Fruit fly (Drosophila melanogaster): Measurements from ENCODE around the gene CG14315.
A peak's percentile ranks its signal among the peaks of the same experiment; 100 is the strongest.

The CG14315 gene

dm6 chr3R:18198518-18199118, 40.1 kb downstream of the CG14315 start (continued):
- TF ChIP-seq esg (GFP tag; conservative IDR thresholded peaks at IDR 0.05) (no peak), fd64A (GFP tag; optimal IDR thresholded peaks at IDR 0.05) (peak; percentile 58), onecut (GFP tag; IDR thresholded peaks at IDR 0.05) (peak; percentile 94), slp2 (GFP tag; optimal IDR thresholded peaks at IDR 0.05) (peak; percentile 30), emc (GFP tag; optimal IDR thresholded peaks at IDR 0.05) (no peak), Doc2 (GFP tag; IDR thresholded peaks at IDR 0.05) (no peak), nom (GFP tag; optimal IDR thresholded peaks at IDR 0.05) (peak; percentile 49), ash1 (GFP tag; optimal IDR thresholded peaks at IDR 0.05) (no peak), BEAF-32 (GFP tag; optimal IDR thresholded peaks at IDR 0.05) (no peak), CG11398 (GFP tag; optimal IDR thresholded peaks at IDR 0.05) (peak; percentile 63), oc (tag; optimal IDR thresholded peaks at IDR 0.05) (no peak), tup (GFP tag; optimal IDR thresholded peaks at IDR 0.05) (no peak), CG13775 (GFP tag; optimal IDR thresholded peaks at IDR 0.05) (no peak), Atf6 (GFP tag; IDR thresholded peaks at IDR 0.05) (no peak), CG6813 (GFP tag; optimal IDR thresholded peaks at IDR 0.05) (peak; percentile 58), hb (GFP tag; IDR thresholded peaks at IDR 0.05; ENCODE audit: partially characterized antibody) (no peak), Xbp1 (GFP tag; optimal IDR thresholded peaks at IDR 0.05) (no peak), CG6683 (GFP tag; optimal IDR thresholded peaks at IDR 0.05) (peak; percentile 62), CG10267 (tag; optimal IDR thresholded peaks at IDR 0.05) (peak; percentile 12), CG32772 (GFP tag; IDR thresholded peaks at IDR 0.05) (no peak), dimm (GFP tag; IDR thresholded peaks at IDR 0.05) (no peak), Jarid2 (GFP tag; optimal IDR thresholded peaks at IDR 0.05) (no peak), CG15269 (tag; optimal IDR thresholded peaks at IDR 0.05) (peak; percentile 25), Aef1 (GFP tag; IDR thresholded peaks at IDR 0.05) (no peak), CG7987 (GFP tag; optimal IDR thresholded peaks at IDR 0.05) (peak; percentile 76), HLH54F (GFP tag; optimal IDR thresholded peaks at IDR 0.05) (peak; percentile 32), CG30020 (tag; optimal IDR thresholded peaks at IDR 0.05) (no peak), CG3407 (GFP tag; optimal IDR thresholded peaks at IDR 0.05) (peak; percentile 55), Oaz (GFP tag; IDR thresholded peaks at IDR 0.05) (no peak), CG4360 (GFP tag; IDR thresholded peaks at IDR 0.05) (no peak), phol (tag; optimal IDR thresholded peaks at IDR 0.05) (peak; percentile 12), CG14441 (GFP tag; IDR thresholded peaks at IDR 0.05) (no peak), zf30C (GFP tag; optimal IDR thresholded peaks at IDR 0.05) (no peak), CG8478 (optimal IDR thresholded peaks at IDR 0.05) (no peak), pfk (GFP tag; optimal IDR thresholded peaks at IDR 0.05) (peak; percentile 39), tgo (GFP tag; IDR thresholded peaks at IDR 0.05) (no peak), Nf-YA (GFP tag; IDR thresholded peaks at IDR 0.05) (no peak), dati (GFP tag; IDR thresholded peaks at IDR 0.05) (no peak), CkIIα-i1 (GFP tag; IDR thresholded peaks at IDR 0.05) (no peak), ranshi (GFP tag; IDR thresholded peaks at IDR 0.05) (no peak), CG33557 (GFP tag; optimal IDR thresholded peaks at IDR 0.05) (no peak), her (GFP tag; optimal IDR thresholded peaks at IDR 0.05) (peak; percentile 18), chm (GFP tag; IDR thresholded peaks at IDR 0.05) (no peak), knrl (GFP tag; IDR thresholded peaks at IDR 0.05; ENCODE audit: partially characterized antibody) (no peak), CG10543 (GFP tag; optimal IDR thresholded peaks at IDR 0.05) (peak; percentile 48), CG8944 (GFP tag; optimal IDR thresholded peaks at IDR 0.05) (no peak), peb (GFP tag; IDR thresholded peaks at IDR 0.05) (no peak), tap (tag; optimal IDR thresholded peaks at IDR 0.05) (peak; percentile 29), GATAe (GFP tag; conservative IDR thresholded peaks at IDR 0.05) (no peak), Ada2b (GFP tag; IDR thresholded peaks at IDR 0.05) (no peak), MBD-R2 (GFP tag; IDR thresholded peaks at IDR 0.05) (no peak)

Measured in whole organism, embryonic.